Fruit fly (Drosophila melanogaster) whole organism, wandering third instar larva: ENCODE measurements around the gene CG2493.
A peak's percentile ranks its signal among the peaks of the same experiment; 100 is the strongest.

Experiments used
- Abd-B ChIP-seq: fragments of >200 bp; optimal IDR thresholded peaks from 2 replicates; lab custom pipeline; 2017; ENCODE audit warnings: missing biosample characterization, missing genetic modification characterization
- CG32264 ChIP-seq: fragments of 200-800 bp; sonication (Bioruptor generic); optimal IDR thresholded peaks from 2 replicates; lab custom pipeline; 2016; ENCODE audit warnings: missing biosample characterization, missing genetic modification characterization
- CG9705 ChIP-seq: fragments of 200-800 bp; sonication (Bioruptor generic); optimal IDR thresholded peaks from 2 replicates; lab custom pipeline; 2018; ENCODE audit warnings: missing biosample characterization, mild to moderate bottlenecking, missing genetic modification characterization
- CrebA ChIP-seq: fragments of 200-800 bp; sonication (Bioruptor generic); optimal IDR thresholded peaks from 2 replicates; lab custom pipeline; 2016; ENCODE audit warnings: missing biosample characterization, mild to moderate bottlenecking, missing genetic modification characterization, borderline replicate concordance
- Dfd ChIP-seq: fragments of >200 bp; optimal IDR thresholded peaks from 2 replicates; lab custom pipeline; 2017; ENCODE audit warnings: missing biosample characterization, missing genetic modification characterization
- Dif ChIP-seq: fragments of 200-275, 200-300 bp; sonication (Bioruptor generic); optimal IDR thresholded peaks from 2 replicates; lab custom pipeline; 2018; ENCODE audit warnings: missing biosample characterization, missing genetic modification characterization; ENCODE audit not compliant: partially characterized antibody
- GATAd ChIP-seq: sonication (Bioruptor generic); optimal IDR thresholded peaks from 2 replicates; lab custom pipeline; 2016; ENCODE audit warnings: missing biosample characterization, missing genetic modification characterization
- HLH106 ChIP-seq: fragments of 200-800 bp; optimal IDR thresholded peaks from 3 replicates; lab custom pipeline; 2019; ENCODE audit warnings: missing biosample characterization, mild to moderate bottlenecking, missing genetic modification characterization, moderate library complexity
- Hnf4 ChIP-seq: fragments of 200-800 bp; sonication (Bioruptor generic); optimal IDR thresholded peaks from 2 replicates; lab custom pipeline; 2016; ENCODE audit warnings: missing biosample characterization, mild to moderate bottlenecking, missing genetic modification characterization
- Hr78 ChIP-seq: fragments of >200 bp; optimal IDR thresholded peaks from 2 replicates; lab custom pipeline; 2017; ENCODE audit warnings: missing biosample characterization, missing genetic modification characterization
- Hr83 ChIP-seq: fragments of 200-300 bp; sonication (Bioruptor generic); optimal IDR thresholded peaks from 2 replicates; lab custom pipeline; 2016; ENCODE audit warnings: missing biosample characterization, mild to moderate bottlenecking, missing genetic modification characterization, moderate library complexity; ENCODE audit not compliant: poor library complexity, severe bottlenecking
- Jra ChIP-seq: sonication (Bioruptor generic); optimal IDR thresholded peaks from 2 replicates; lab custom pipeline; 2016; ENCODE audit warnings: missing biosample characterization, missing genetic modification characterization
- Mio ChIP-seq: sonication (Bioruptor generic); optimal IDR thresholded peaks from 2 replicates; lab custom pipeline; 2016; ENCODE audit warnings: missing biosample characterization, missing genetic modification characterization
- Myc ChIP-seq: fragments of >200 bp; optimal IDR thresholded peaks from 2 replicates; lab custom pipeline; 2017
- N ChIP-seq: fragments of >200 bp; optimal IDR thresholded peaks from 2 replicates; lab custom pipeline; 2018; ENCODE audit warnings: missing biosample characterization, missing external identifiers, missing genetic modification characterization
- OdsH ChIP-seq: fragments of 200-800 bp; sonication (Bioruptor generic); optimal IDR thresholded peaks from 2 replicates; lab custom pipeline; 2016; ENCODE audit warnings: missing biosample characterization, mild to moderate bottlenecking, missing genetic modification characterization
- Rel ChIP-seq, 2 experiments: fragments of 200-800 bp; sonication (Bioruptor generic) in 1 of 2; optimal IDR thresholded peaks; 2 replicates in 1 of 2; 3 replicates in 1 of 2; lab custom pipeline; 2016 to 2019; ENCODE audit warnings: mild to moderate bottlenecking in 2 of 2, missing biosample characterization in 2 of 2, missing genetic modification characterization in 2 of 2, moderate library complexity in 1 of 2
- Sp1 ChIP-seq: fragments of 200-800 bp; sonication (Bioruptor generic); optimal IDR thresholded peaks from 3 replicates; lab custom pipeline; 2019; ENCODE audit warnings: missing biosample characterization, mild to moderate bottlenecking, missing genetic modification characterization, moderate library complexity
- Vsx2 ChIP-seq: fragments of 200-300, 225-300 bp; sonication (Bioruptor generic); optimal IDR thresholded peaks from 2 replicates; lab custom pipeline; 2018; ENCODE audit warnings: missing biosample characterization, missing genetic modification characterization; ENCODE audit not compliant: partially characterized antibody
- br ChIP-seq: fragments of 200-800 bp; sonication (Bioruptor generic); optimal IDR thresholded peaks from 2 replicates; lab custom pipeline; 2016; ENCODE audit warnings: missing biosample characterization, missing genetic modification characterization
- brk ChIP-seq: fragments of 200-800 bp; sonication (Bioruptor generic); optimal IDR thresholded peaks from 2 replicates; lab custom pipeline; 2016; ENCODE audit warnings: missing biosample characterization, mild to moderate bottlenecking, missing genetic modification characterization
- dl ChIP-seq, 2 experiments: fragments of 175-275, 200-275 bp in 1 of 2; fragments of 200-275 bp in 1 of 2; sonication (Bioruptor generic); optimal IDR thresholded peaks; lab custom pipeline; 2018; ENCODE audit warnings: mild to moderate bottlenecking in 2 of 2, missing biosample characterization in 2 of 2, missing genetic modification characterization in 2 of 2, moderate library complexity in 2 of 2; ENCODE audit not compliant: partially characterized antibody in 2 of 2, insufficient read depth in 1 of 2
- dmrt93B ChIP-seq: fragments of 200-800 bp; sonication (Bioruptor generic); optimal IDR thresholded peaks from 2 replicates; lab custom pipeline; 2018; ENCODE audit warnings: missing biosample characterization, mild to moderate bottlenecking, missing genetic modification characterization
- dsf ChIP-seq: sonication (Bioruptor generic); optimal IDR thresholded peaks from 2 replicates; lab custom pipeline; 2016; ENCODE audit warnings: missing biosample characterization, missing genetic modification characterization, borderline replicate concordance
- ey ChIP-seq: fragments of 200-800 bp; sonication (Bioruptor generic); optimal IDR thresholded peaks from 2 replicates; lab custom pipeline; 2016; ENCODE audit warnings: missing biosample characterization, missing genetic modification characterization
- foxo ChIP-seq, 2 experiments: fragments of 200-800 bp; sonication (Bioruptor generic); optimal IDR thresholded peaks; 2 replicates in 1 of 2; 3 replicates in 1 of 2; lab custom pipeline; 2016 to 2017; ENCODE audit warnings: missing biosample characterization in 2 of 2, missing genetic modification characterization in 2 of 2
- fru ChIP-seq: fragments of 200-800 bp; sonication (Bioruptor generic); optimal IDR thresholded peaks from 3 replicates; lab custom pipeline; 2016; ENCODE audit warnings: missing biosample characterization, mild to moderate bottlenecking, missing genetic modification characterization
- h ChIP-seq: fragments of 200-800 bp; sonication (Bioruptor generic); optimal IDR thresholded peaks from 3 replicates; lab custom pipeline; 2016; ENCODE audit warnings: missing biosample characterization, mild to moderate bottlenecking, missing genetic modification characterization
- jim ChIP-seq: fragments of 175-275, 200-325 bp; sonication (Bioruptor generic); optimal IDR thresholded peaks from 2 replicates; lab custom pipeline; 2016; ENCODE audit warnings: missing biosample characterization, mild to moderate bottlenecking, missing genetic modification characterization
- lola ChIP-seq: fragments of >200 bp; optimal IDR thresholded peaks from 2 replicates; lab custom pipeline; 2017; ENCODE audit warnings: missing biosample characterization, missing genetic modification characterization
- pan ChIP-seq: fragments of >200 bp; optimal IDR thresholded peaks from 2 replicates; lab custom pipeline; 2017
- psq ChIP-seq: fragments of 200-800 bp; sonication (Bioruptor generic); optimal IDR thresholded peaks from 3 replicates; lab custom pipeline; 2017; ENCODE audit warnings: missing biosample characterization, mild to moderate bottlenecking, missing genetic modification characterization, moderate library complexity
- rgr ChIP-seq: fragments of 200-800 bp; sonication (Bioruptor generic); optimal IDR thresholded peaks from 3 replicates; lab custom pipeline; 2016; ENCODE audit warnings: missing biosample characterization, mild to moderate bottlenecking, missing genetic modification characterization
- sage ChIP-seq: fragments of 200-800 bp; sonication (Bioruptor generic); optimal IDR thresholded peaks from 2 replicates; lab custom pipeline; 2016; ENCODE audit warnings: missing biosample characterization, mild to moderate bottlenecking, missing genetic modification characterization
- sv ChIP-seq: fragments of 200-800 bp; sonication (Bioruptor generic); optimal IDR thresholded peaks from 3 replicates; lab custom pipeline; 2016; ENCODE audit warnings: missing biosample characterization, missing genetic modification characterization
- tai ChIP-seq: sonication (Bioruptor generic); optimal IDR thresholded peaks from 2 replicates; lab custom pipeline; 2016; ENCODE audit warnings: missing biosample characterization, missing genetic modification characterization
- usp ChIP-seq: fragments of >200 bp; optimal IDR thresholded peaks from 2 replicates; lab custom pipeline; 2017; ENCODE audit warnings: missing biosample characterization, missing genetic modification characterization
- woc ChIP-seq: sonication (Bioruptor generic); optimal IDR thresholded peaks from 2 replicates; lab custom pipeline; 2016; ENCODE audit warnings: missing biosample characterization, mild to moderate bottlenecking, missing genetic modification characterization

The CG2493 gene

DNA sequence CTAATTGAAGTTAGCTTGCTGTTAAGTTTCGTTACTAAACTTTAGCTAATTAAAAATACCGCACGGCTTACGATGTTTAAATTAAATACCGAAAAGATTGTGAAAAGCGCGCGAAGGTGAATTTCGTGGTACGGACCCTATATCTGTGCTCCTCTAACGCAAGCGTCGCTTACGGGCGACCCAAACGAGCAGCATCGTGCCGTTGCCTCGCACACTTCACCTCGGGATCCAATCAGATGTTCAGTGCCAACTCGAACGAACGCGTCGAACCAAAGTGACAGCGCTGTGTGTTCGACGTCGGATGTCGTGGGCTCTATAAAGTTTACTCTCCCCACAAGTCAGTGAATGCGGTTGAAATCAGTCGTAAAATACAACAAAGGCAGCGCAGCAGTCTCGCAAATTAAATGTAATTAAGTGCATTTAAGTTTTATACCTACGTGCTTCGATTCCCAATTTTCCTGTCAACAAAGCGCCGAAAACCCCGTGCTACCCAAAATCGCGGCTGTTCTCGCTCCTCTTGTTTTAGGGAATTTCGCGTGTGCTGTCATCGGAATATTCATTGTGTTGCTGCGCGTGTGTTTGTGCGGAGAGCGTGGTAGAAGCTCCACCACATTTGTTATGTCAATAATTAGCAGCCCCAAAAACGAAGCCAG is 34.4 kb downstream of the CG2493 start:
- TF ChIP-seq ey (GFP tag; lab: Kevin White, UChicago) (no peak), Mio (GFP tag; lab: Kevin White, UChicago) (no peak), rgr (peak; percentile 48), Hnf4 (no peak), HLH106 (no peak), jim (GFP tag; lab: Kevin White, UChicago) (no peak), Dif (GFP tag; lab: Kevin White, UChicago) (no peak), Rel (GFP tag; optimal IDR thresholded peaks at IDR 0.05; lab: Kevin White, UChicago) (peak; percentile 36), Rel (tag; optimal IDR thresholded peaks at IDR 0.05; lab: Kevin White, UChicago) (peak; percentile 61), pan (lab: Kevin White, UChicago) (no peak), sage (GFP tag; lab: Kevin White, UChicago) (no peak), dl (GFP tag; optimal IDR thresholded peaks at IDR 0.05; lab: Kevin White, UChicago; ENCODE audit: insufficient read depth in 1 of 2, partially characterized antibody in 2 of 2) (no peak), GATAd (GFP tag; lab: Kevin White, UChicago) (no peak), Hr83 (GFP tag; lab: Kevin White, UChicago) (peak; percentile 26), Abd-B (GFP tag; lab: Kevin White, UChicago) (no peak), Myc (lab: Kevin White, UChicago) (peak; percentile 64), tai (GFP tag; lab: Kevin White, UChicago) (no peak), br (GFP tag; lab: Kevin White, UChicago) (peak; percentile 2), Sp1 (GFP tag; lab: Kevin White, UChicago) (peak; percentile 16), Jra (GFP tag; lab: Kevin White, UChicago) (no peak), dmrt93B (GFP tag; lab: Kevin White, UChicago) (no peak), sv (GFP tag; lab: Kevin White, UChicago) (no peak), h (peak; percentile 44), dsf (no peak), OdsH (GFP tag; lab: Kevin White, UChicago) (peak; percentile 51), psq (GFP tag; lab: Kevin White, UChicago) (peak; percentile 39), foxo (GFP tag; optimal IDR thresholded peaks at IDR 0.05; lab: Kevin White, UChicago) (no peak), Hr78 (GFP tag; lab: Kevin White, UChicago) (no peak), Vsx2 (GFP tag; lab: Kevin White, UChicago) (peak; percentile 34), woc (GFP tag; lab: Kevin White, UChicago) (no peak), CG32264 (GFP tag; lab: Kevin White, UChicago) (no peak), brk (no peak), usp (no peak), fru (GFP tag; lab: Kevin White, UChicago) (no peak), CrebA (no peak), N (no peak), CG9705 (GFP tag; lab: Kevin White, UChicago) (no peak), lola (no peak), Dfd (GFP tag; lab: Kevin White, UChicago) (no peak)
- TF ChIP-seq, all 38 proteins: peak for 10

DNA sequence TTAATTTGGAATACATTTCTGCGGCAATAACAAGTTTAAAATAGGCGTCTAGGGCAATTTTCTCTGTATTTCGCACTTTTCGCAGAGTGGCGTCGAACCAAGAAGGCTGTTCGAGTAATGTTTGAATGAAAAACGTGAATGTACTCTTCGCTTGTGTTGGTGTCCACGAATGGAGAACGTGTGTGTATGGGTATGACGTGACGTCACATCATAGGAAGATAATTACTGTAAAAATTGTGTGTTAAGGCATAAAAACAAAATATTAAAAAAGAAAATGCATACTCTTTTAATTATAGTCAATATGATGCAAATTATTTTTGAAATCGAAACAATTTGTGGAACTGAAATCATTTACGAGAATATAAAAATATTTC is 34.9 kb downstream of the CG2493 start:
- TF ChIP-seq GATAd (GFP tag; lab: Kevin White, UChicago) (no peak), h (no peak), tai (GFP tag; lab: Kevin White, UChicago) (no peak), Jra (GFP tag; lab: Kevin White, UChicago) (no peak), Mio (GFP tag; lab: Kevin White, UChicago) (no peak), Myc (lab: Kevin White, UChicago) (no peak), CrebA (no peak), Abd-B (GFP tag; lab: Kevin White, UChicago) (no peak), Sp1 (GFP tag; lab: Kevin White, UChicago) (no peak), Vsx2 (GFP tag; lab: Kevin White, UChicago) (no peak), sv (GFP tag; lab: Kevin White, UChicago) (no peak), Hr78 (GFP tag; lab: Kevin White, UChicago) (no peak), CG9705 (GFP tag; lab: Kevin White, UChicago) (no peak), CG32264 (GFP tag; lab: Kevin White, UChicago) (no peak), HLH106 (no peak), rgr (no peak)
